Worm (Caenorhabditis elegans): Measurements from ENCODE around the gene fbxa-166.

DNA sequence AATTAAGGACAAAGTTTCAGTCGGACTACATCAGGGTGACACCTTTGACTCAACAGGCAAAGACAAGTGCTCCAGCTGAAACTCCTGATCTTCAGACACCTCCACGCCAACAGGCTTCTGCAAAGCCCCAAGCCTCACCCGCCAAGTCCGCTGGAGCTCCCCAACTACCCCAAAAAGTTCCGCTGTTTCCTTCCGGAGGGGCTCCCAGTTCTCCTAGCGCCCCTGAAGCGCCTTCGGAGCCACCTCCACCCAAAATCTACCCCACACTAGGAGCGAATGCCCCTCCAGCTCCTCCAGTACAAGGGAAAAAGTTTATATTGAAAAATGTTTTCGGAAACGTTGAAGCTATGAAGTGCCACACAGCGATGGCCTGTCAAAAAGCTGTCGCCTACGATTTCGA, 15.8 kb downstream of the fbxa-166 start:
- TF ChIP-seq snpc-4 (tag; optimal IDR thresholded peaks at IDR 0.05), result no peak
- no peak for TF ChIP-seq fkh-10 (GFP tag; optimal IDR thresholded peaks at IDR 0.05)
- TF ChIP-seq skn-1 (tag; optimal IDR thresholded peaks at IDR 0.05), result no peak
- no peak for TF ChIP-seq elt-1 (tag; optimal IDR thresholded peaks at IDR 0.05)
- TF ChIP-seq R02D3.7 (tag; optimal IDR thresholded peaks at IDR 0.05), result no peak
- TF ChIP-seq elt-2 (tag; optimal IDR thresholded peaks at IDR 0.05), result no peak
- TF ChIP-seq lin-39 (tag; optimal IDR thresholded peaks at IDR 0.05), result no peak
- TF ChIP-seq ama-1 (optimal IDR thresholded peaks at IDR 0.05), result no peak
- TF ChIP-seq ztf-4 (tag; optimal IDR thresholded peaks at IDR 0.05), result no peak
- no peak for TF ChIP-seq ceh-16 (tag; optimal IDR thresholded peaks at IDR 0.05)
- TF ChIP-seq nhr-76 (tag; optimal IDR thresholded peaks at IDR 0.05), result no peak
- no peak for TF ChIP-seq ceh-82 (tag; optimal IDR thresholded peaks at IDR 0.05)
- no peak for TF ChIP-seq elt-3 (tag; optimal IDR thresholded peaks at IDR 0.05)

Data from whole organism, L3 larva.